Worm (Caenorhabditis elegans) whole organism, early embryonic: ENCODE results near the gene T28A11.13.

Experiments
- B0310.2 ChIP-seq: sonication (generic microtip); optimal IDR thresholded peaks from 2 replicates; lab custom pipeline; 2016; ENCODE audit warnings: mild to moderate bottlenecking, missing genetic modification characterization, missing compliant biosample characterization
- aly-1 ChIP-seq: sonication (generic microtip); optimal IDR thresholded peaks from 2 replicates; lab custom pipeline; 2016; ENCODE audit warnings: missing genetic modification characterization, missing compliant biosample characterization
- ama-1 ChIP-seq: fragments of 150-350 bp; optimal IDR thresholded peaks from 2 replicates; lab custom pipeline; 2014
- ceh-13 ChIP-seq: fragments of 200-800 bp; sonication (Bioruptor generic); optimal IDR thresholded peaks from 2 replicates; lab custom pipeline; 2018; ENCODE audit warnings: mild to moderate bottlenecking, missing genetic modification characterization, missing compliant biosample characterization
- ceh-36 ChIP-seq: sonication (generic microtip); optimal IDR thresholded peaks from 2 replicates; lab custom pipeline; 2016; ENCODE audit warnings: missing genetic modification characterization, inconsistent platforms, missing compliant biosample characterization
- ets-7 ChIP-seq: sonication (generic microtip); optimal IDR thresholded peaks from 2 replicates; lab custom pipeline; 2016; ENCODE audit warnings: missing genotype, missing genetic modification characterization, missing compliant biosample characterization
- flt-1 ChIP-seq: fragments of 200-800 bp; sonication (Bioruptor generic); IDR thresholded peaks from 2 replicates; pipeline ENCODE4 v1.3.6; 2022; ENCODE audit warnings: missing genetic modification characterization, missing compliant biosample characterization
- hmbx-1 ChIP-seq: sonication (generic microtip); optimal IDR thresholded peaks from 2 replicates; lab custom pipeline; 2016; ENCODE audit warnings: mild to moderate bottlenecking, missing genetic modification characterization, missing compliant biosample characterization
- hmg-4 ChIP-seq: fragments of 200-800 bp; sonication (Bioruptor generic); optimal IDR thresholded peaks from 2 replicates; lab custom pipeline; 2018; ENCODE audit warnings: mild to moderate bottlenecking, missing genetic modification characterization, missing compliant biosample characterization
- hnd-1 ChIP-seq: sonication (generic microtip); optimal IDR thresholded peaks from 2 replicates; lab custom pipeline; 2016; ENCODE audit warnings: missing genetic modification characterization, missing compliant biosample characterization
- sea-1 ChIP-seq: fragments of 200-800 bp; sonication (Bioruptor generic); conservative IDR thresholded peaks from 2 replicates; pipeline ENCODE4 v1.3.6; 2022; ENCODE audit warnings: missing genetic modification characterization, missing compliant biosample characterization
- tbx-11 ChIP-seq: fragments of 200-800 bp; sonication (Bioruptor generic); IDR thresholded peaks from 2 replicates; pipeline ENCODE4 v1.3.6; 2022; ENCODE audit warnings: missing genetic modification characterization, missing compliant biosample characterization
- tbx-37 ChIP-seq: fragments of 200-800 bp; sonication (Bioruptor generic); conservative IDR thresholded peaks from 2 replicates; pipeline ENCODE4 v1.3.6; 2022; ENCODE audit warnings: missing genetic modification reagents, missing genetic modification characterization, missing compliant biosample characterization
- tra-4 ChIP-seq: sonication (generic microtip); optimal IDR thresholded peaks from 2 replicates; lab custom pipeline; 2017; ENCODE audit warnings: missing genetic modification characterization, missing compliant biosample characterization

ce11 chrV:3210147-3210546 is 39.9 kb downstream of the T28A11.13 start, which contains the start of gene apx-1:
- no peak for TF ChIP-seq ets-7 (tag; lab: Kevin White, UChicago)
- no peak for TF ChIP-seq tbx-11 (GFP tag; lab: Robert Waterston, UW)
- no peak for TF ChIP-seq ama-1 (lab: Kevin White, UChicago)
- TF ChIP-seq hmg-4 = no peak
- no peak for TF ChIP-seq B0310.2
- no peak for TF ChIP-seq tra-4 (tag; lab: Kevin White, UChicago)
- no peak for TF ChIP-seq tbx-37
- TF ChIP-seq flt-1 (GFP tag; lab: Robert Waterston, UW) = no peak
- TF ChIP-seq hnd-1 = no peak
- no peak for TF ChIP-seq sea-1 (GFP tag; lab: Robert Waterston, UW)
- TF ChIP-seq ceh-13 = no peak
- no peak for TF ChIP-seq ceh-36 (tag; lab: Kevin White, UChicago)
- no peak for TF ChIP-seq aly-1
- no peak for TF ChIP-seq hmbx-1
